Fruit fly (Drosophila melanogaster) whole organism, embryonic: ENCODE data around the gene CG10761.

ENCODE experiments used
- Aef1 ChIP-seq: fragments of 200-800 bp; sonication (Bioruptor generic); IDR thresholded peaks from 3 replicates; pipeline ENCODE4 v1.3.6; 2022; ENCODE audit warnings: missing biosample characterization, missing genetic modification characterization
- Awh ChIP-seq: fragments of 200-800 bp; sonication (Bioruptor generic); IDR thresholded peaks from 2 replicates; pipeline ENCODE4, ENCODE4 v1.3.6; 2022; ENCODE audit warnings: missing biosample characterization, missing genetic modification characterization
- B-H1 ChIP-seq: fragments of 200-800 bp; sonication (Bioruptor generic); IDR thresholded peaks from 3 replicates; pipeline ENCODE4 v1.3.6; 2022; ENCODE audit warnings: missing biosample characterization, missing genetic modification characterization
- CG10321 ChIP-seq: fragments of 200-800 bp; sonication (Bioruptor generic); IDR thresholded peaks from 2 replicates; pipeline ENCODE4 v1.3.6; 2022; ENCODE audit warnings: missing biosample characterization, missing genetic modification characterization
- CG11093 ChIP-seq: fragments of 200-800 bp; sonication (Bioruptor generic); IDR thresholded peaks from 3 replicates; pipeline ENCODE4 v1.3.6; 2022; ENCODE audit warnings: missing biosample characterization, missing genetic modification characterization
- CG11398 ChIP-seq: fragments of 200-800 bp; sonication (Bioruptor generic); optimal IDR thresholded peaks from 2 replicates; lab custom pipeline; 2016; ENCODE audit warnings: missing biosample characterization, missing genetic modification characterization
- CG12219 ChIP-seq: fragments of 200-800 bp; sonication (Bioruptor generic); optimal IDR thresholded peaks from 3 replicates; lab custom pipeline; 2018; ENCODE audit warnings: missing biosample characterization, mild to moderate bottlenecking, missing genetic modification characterization
- CG13775 ChIP-seq: fragments of 200-800 bp; sonication (Bioruptor generic); optimal IDR thresholded peaks from 3 replicates; lab custom pipeline; 2017; ENCODE audit warnings: missing biosample characterization, mild to moderate bottlenecking, missing genetic modification characterization
- CG14014 ChIP-seq: fragments of 200-800 bp; sonication (Bioruptor generic); IDR thresholded peaks from 2 replicates; pipeline ENCODE4 v1.3.6; 2022; ENCODE audit warnings: missing biosample characterization, missing genetic modification characterization
- CG14710 ChIP-seq: fragments of 200-800 bp; sonication (Bioruptor generic); optimal IDR thresholded peaks from 3 replicates; lab custom pipeline; 2019; ENCODE audit warnings: missing biosample characterization, mild to moderate bottlenecking, missing genetic modification characterization, moderate library complexity
- CG15073 ChIP-seq: fragments of 200-800 bp; sonication (Bioruptor generic); optimal IDR thresholded peaks from 2 replicates; lab custom pipeline; 2016; ENCODE audit warnings: missing biosample characterization, missing genetic modification characterization
- CG15479 ChIP-seq: fragments of 200-800 bp; sonication (Bioruptor generic); optimal IDR thresholded peaks from 3 replicates; lab custom pipeline; 2019; ENCODE audit warnings: missing biosample characterization, mild to moderate bottlenecking, missing genetic modification characterization, moderate library complexity
- CG17359 ChIP-seq: fragments of 200-800 bp; sonication (Bioruptor generic); optimal IDR thresholded peaks from 3 replicates; lab custom pipeline; 2018; ENCODE audit warnings: missing biosample characterization, mild to moderate bottlenecking, missing genetic modification characterization, moderate library complexity
- CG18619 ChIP-seq: fragments of 200-800 bp; sonication (Bioruptor generic); optimal IDR thresholded peaks from 3 replicates; lab custom pipeline; 2017; ENCODE audit warnings: missing biosample characterization, mild to moderate bottlenecking, missing genetic modification characterization
- CG2712 ChIP-seq: fragments of 200-800 bp; optimal IDR thresholded peaks from 3 replicates; lab custom pipeline; 2019; ENCODE audit warnings: missing biosample characterization, mild to moderate bottlenecking, missing genetic modification characterization, moderate library complexity
- CG31388 ChIP-seq: fragments of 200-800 bp; sonication (Bioruptor generic); optimal IDR thresholded peaks from 2 replicates; lab custom pipeline; 2016; ENCODE audit warnings: missing biosample characterization, missing genetic modification characterization
- CG3163 ChIP-seq: fragments of 200-800 bp; sonication (Bioruptor generic); optimal IDR thresholded peaks from 3 replicates; lab custom pipeline; 2016; ENCODE audit warnings: missing biosample characterization, missing genetic modification characterization
- CG34224 ChIP-seq: fragments of 200-800 bp; sonication (Bioruptor generic); IDR thresholded peaks from 3 replicates; pipeline ENCODE4 v1.3.6; 2022; ENCODE audit warnings: missing biosample characterization, missing genetic modification characterization; ENCODE audit not compliant: partially characterized antibody
- CG3995 ChIP-seq: fragments of 200-800 bp; sonication (Bioruptor generic); optimal IDR thresholded peaks from 3 replicates; lab custom pipeline; 2016; ENCODE audit warnings: missing biosample characterization, missing genetic modification characterization
- CG4617 ChIP-seq: fragments of 200-800 bp; sonication (Bioruptor generic); optimal IDR thresholded peaks from 3 replicates; lab custom pipeline; 2016; ENCODE audit warnings: missing biosample characterization, missing genetic modification characterization, borderline replicate concordance
- CG7786 ChIP-seq: fragments of 200-800 bp; sonication (Bioruptor generic); optimal IDR thresholded peaks from 2 replicates; lab custom pipeline; 2016; ENCODE audit warnings: missing biosample characterization, missing genetic modification characterization
- CG8089 ChIP-seq: fragments of 200-800 bp; sonication (Bioruptor generic); optimal IDR thresholded peaks from 3 replicates; lab custom pipeline; 2016; ENCODE audit warnings: missing biosample characterization, missing genetic modification characterization
- Fer2 ChIP-seq: fragments of 200-800 bp; sonication (Bioruptor generic); optimal IDR thresholded peaks from 2 replicates; lab custom pipeline; 2018; ENCODE audit warnings: missing biosample characterization, mild to moderate bottlenecking, missing genetic modification characterization, moderate library complexity
- Fer3 ChIP-seq: fragments of 200-800 bp; sonication (Bioruptor generic); optimal IDR thresholded peaks from 2 replicates; lab custom pipeline; 2018; ENCODE audit warnings: missing biosample characterization, mild to moderate bottlenecking, missing genetic modification characterization, moderate library complexity
- Hr51 ChIP-seq, 2 experiments: fragments of 200-800 bp; sonication (Bioruptor generic); optimal IDR thresholded peaks; 2 replicates in 1 of 2; 3 replicates in 1 of 2; lab custom pipeline; 2016 to 2018; ENCODE audit warnings: missing biosample characterization in 2 of 2, missing genetic modification characterization in 2 of 2, mild to moderate bottlenecking in 1 of 2, moderate library complexity in 1 of 2
- Med ChIP-seq: fragments of 200-800 bp; sonication (Bioruptor generic); peaks from one replicate; lab custom pipeline; 2016; ENCODE audit warnings: missing biosample characterization, missing genetic modification characterization, mild to moderate bottlenecking, inconsistent platforms, moderate library complexity
- Myb ChIP-seq: fragments of 200-800 bp; sonication (Bioruptor generic); optimal IDR thresholded peaks from 2 replicates; lab custom pipeline; 2016; ENCODE audit warnings: missing biosample characterization, missing genetic modification characterization
- NC2α ChIP-seq: fragments of 200-800 bp; sonication (Bioruptor generic); optimal IDR thresholded peaks from 2 replicates; lab custom pipeline; 2016; ENCODE audit warnings: missing biosample characterization, missing genetic modification characterization
- Ptx1 ChIP-seq: fragments of 200-800 bp; sonication (Bioruptor generic); IDR thresholded peaks from 2 replicates; pipeline ENCODE4 v1.3.6; 2022; ENCODE audit warnings: missing biosample characterization, missing genetic modification characterization
- Six4 ChIP-seq: fragments of 200-800 bp; sonication (Bioruptor generic); optimal IDR thresholded peaks from 2 replicates; lab custom pipeline; 2016; ENCODE audit warnings: missing biosample characterization, missing genetic modification characterization
- Sox102F ChIP-seq: fragments of 200-800 bp; sonication (Bioruptor generic); optimal IDR thresholded peaks from 2 replicates; lab custom pipeline; 2018; ENCODE audit warnings: missing biosample characterization, mild to moderate bottlenecking, missing genetic modification characterization, moderate library complexity
- Spps ChIP-seq: fragments of 200-800 bp; sonication (Bioruptor generic); optimal IDR thresholded peaks from 2 replicates; lab custom pipeline; 2018; ENCODE audit warnings: missing biosample characterization, mild to moderate bottlenecking, missing genetic modification characterization
- Stat92E ChIP-seq, 3 experiments: fragments of >200 bp in 2 of 3; fragments of 200-800 bp in 1 of 3; sonication (Bioruptor generic) in 1 of 3; optimal IDR thresholded peaks; 2 replicates each; lab custom pipeline; 2017 to 2019; ENCODE audit warnings: missing biosample characterization in 3 of 3, missing genetic modification characterization in 3 of 3, mild to moderate bottlenecking in 1 of 3, moderate library complexity in 1 of 3
- ase ChIP-seq: fragments of 200-800 bp; sonication (Bioruptor generic); IDR thresholded peaks from 3 replicates; pipeline ENCODE4 v1.3.6; 2022; ENCODE audit warnings: missing biosample characterization, missing genetic modification characterization
- ash1 ChIP-seq: fragments of 200-800 bp; sonication (Bioruptor generic); optimal IDR thresholded peaks from 2 replicates; lab custom pipeline; 2018; ENCODE audit warnings: missing biosample characterization, mild to moderate bottlenecking, missing genetic modification characterization
- az2 ChIP-seq: fragments of 200-800 bp; sonication (Bioruptor generic); optimal IDR thresholded peaks from 3 replicates; lab custom pipeline; 2016; ENCODE audit warnings: missing biosample characterization, missing genetic modification characterization
- cato ChIP-seq: fragments of 200-800 bp; sonication (Bioruptor generic); optimal IDR thresholded peaks from 2 replicates; lab custom pipeline; 2016; ENCODE audit warnings: missing biosample characterization, missing genetic modification characterization, borderline replicate concordance
- dati ChIP-seq: fragments of 200-800 bp; sonication (Bioruptor generic); IDR thresholded peaks from 2 replicates; pipeline ENCODE4 v1.3.6; 2022; ENCODE audit warnings: missing biosample characterization, missing genetic modification characterization
- eve ChIP-seq, 2 experiments: fragments of >200 bp; optimal IDR thresholded peaks; 2 replicates each; lab custom pipeline; 2017; ENCODE audit warnings: missing biosample characterization in 2 of 2, missing genetic modification characterization in 2 of 2
- fd96Cb ChIP-seq: fragments of 200-800 bp; sonication (Bioruptor generic); optimal IDR thresholded peaks from 2 replicates; lab custom pipeline; 2018; ENCODE audit warnings: missing biosample characterization, mild to moderate bottlenecking, missing genetic modification characterization, moderate library complexity
- h ChIP-seq: fragments of >200 bp; optimal IDR thresholded peaks from 2 replicates; lab custom pipeline; 2017
- inv ChIP-seq: fragments of 200-800 bp; sonication (Bioruptor generic); IDR thresholded peaks from 2 replicates; pipeline ENCODE4 v1.3.6; 2022; ENCODE audit warnings: missing biosample characterization, missing genetic modification characterization; ENCODE audit not compliant: partially characterized antibody
- mam ChIP-seq: fragments of 200-800 bp; sonication (Bioruptor generic); optimal IDR thresholded peaks from 3 replicates; lab custom pipeline; 2016; ENCODE audit warnings: missing biosample characterization, missing genetic modification characterization
- mld ChIP-seq: fragments of 200-800 bp; sonication (Bioruptor generic); IDR thresholded peaks from 3 replicates; pipeline ENCODE4 v1.3.6; 2022; ENCODE audit warnings: missing biosample characterization, missing genetic modification characterization; ENCODE audit not compliant: partially characterized antibody
- oc ChIP-seq: fragments of 200-800 bp; sonication (Bioruptor generic); optimal IDR thresholded peaks from 2 replicates; lab custom pipeline; 2018; ENCODE audit warnings: missing biosample characterization, mild to moderate bottlenecking, missing genetic modification characterization, moderate library complexity
- sqz ChIP-seq: fragments of 200-800 bp; sonication (Bioruptor generic); optimal IDR thresholded peaks from 3 replicates; lab custom pipeline; 2018; ENCODE audit warnings: missing biosample characterization, mild to moderate bottlenecking, missing genetic modification characterization
- tap ChIP-seq: fragments of 200-800 bp; optimal IDR thresholded peaks from 3 replicates; lab custom pipeline; 2019; ENCODE audit warnings: missing biosample characterization, mild to moderate bottlenecking, missing genetic modification characterization, moderate library complexity
- tgo ChIP-seq: fragments of 200-800 bp; sonication (Bioruptor generic); IDR thresholded peaks from 3 replicates; pipeline ENCODE4 v1.3.6; 2022; ENCODE audit warnings: missing biosample characterization, missing genetic modification characterization
- tin ChIP-seq: fragments of 200-800 bp; sonication (Bioruptor generic); optimal IDR thresholded peaks from 3 replicates; lab custom pipeline; 2016; ENCODE audit warnings: missing biosample characterization, missing genetic modification characterization
- wor ChIP-seq: fragments of 200-800 bp; sonication (Bioruptor generic); IDR thresholded peaks from 2 replicates; pipeline ENCODE4 v1.3.6; 2022; ENCODE audit warnings: missing biosample characterization, missing genetic modification characterization
- zf30C ChIP-seq: fragments of 200-800 bp; sonication (Bioruptor generic); optimal IDR thresholded peaks from 3 replicates; lab custom pipeline; 2018; ENCODE audit warnings: missing biosample characterization, mild to moderate bottlenecking, missing genetic modification characterization

The CG10761 gene

dm6 chrX:8143537-8143936 lies 19.1 kb downstream of the CG10761 start, which contains the start of gene CG17982 (continued):
- TF ChIP-seq wor (GFP tag; lab: Robert Waterston, UW) (peak; percentile 46), Sox102F (GFP tag; lab: Kevin White, UChicago) (peak; percentile 89), Ptx1 (GFP tag; lab: Robert Waterston, UW) (peak; percentile 82), CG12219 (peak; percentile 71), Myb (GFP tag; lab: Kevin White, UChicago) (peak; percentile 66), CG13775 (GFP tag; lab: Kevin White, UChicago) (peak; percentile 78), CG8089 (GFP tag; lab: Kevin White, UChicago) (peak; percentile 72), Fer3 (tag; lab: Kevin White, UChicago) (peak; percentile 88), Fer2 (peak; percentile 80), NC2α (GFP tag; lab: Kevin White, UChicago) (peak; percentile 72), B-H1 (GFP tag; lab: Robert Waterston, UW) (peak; percentile 67; the same call in 2 of the 3 replicates), ase (GFP tag; lab: Robert Waterston, UW) (peak; percentile 68; the same call in 2 of the 3 replicates), oc (tag; lab: Kevin White, UChicago) (no peak), Aef1 (GFP tag; lab: Robert Waterston, UW) (peak; percentile 66), mld (GFP tag; lab: Robert Waterston, UW) (no peak), CG10321 (GFP tag; lab: Robert Waterston, UW) (no peak), Med (GFP tag; lab: Kevin White, UChicago) (peak; percentile 98), mam (GFP tag; lab: Kevin White, UChicago) (peak; percentile 90), CG31388 (GFP tag; lab: Kevin White, UChicago) (no peak), CG2712 (tag; lab: Kevin White, UChicago) (peak; percentile 87), CG17359 (tag; lab: Kevin White, UChicago) (peak; percentile 92), zf30C (peak; percentile 7), CG3163 (peak; percentile 64), eve (GFP tag; optimal IDR thresholded peaks at IDR 0.05; lab: Kevin White, UChicago) (no peak), CG11398 (GFP tag; lab: Kevin White, UChicago) (peak; percentile 69), CG14710 (tag; lab: Kevin White, UChicago) (peak; percentile 83), CG34224 (GFP tag; lab: Robert Waterston, UW) (peak; percentile 52; the same call in 1 of the 3 replicates), fd96Cb (tag; lab: Kevin White, UChicago) (peak; percentile 81), ash1 (GFP tag; lab: Kevin White, UChicago) (peak; percentile 40), tgo (peak; percentile 83), Awh (peak; percentile 53; the same call in 1 of the 2 replicates), tap (peak; percentile 83), inv (no peak), tin (GFP tag; lab: Kevin White, UChicago) (peak; percentile 84), CG7786 (peak; percentile 87), CG15073 (peak; percentile 31), CG14014 (GFP tag; lab: Robert Waterston, UW) (peak; percentile 84), Stat92E (GFP tag; optimal IDR thresholded peaks at IDR 0.05; lab: Kevin White, UChicago) (no peak), CG18619 (GFP tag; lab: Kevin White, UChicago) (peak; percentile 77), h (no peak), cato (GFP tag; lab: Kevin White, UChicago) (peak; percentile 47), CG4617 (GFP tag; lab: Kevin White, UChicago) (peak; percentile 61), CG15479 (GFP tag; lab: Kevin White, UChicago) (no peak), CG3995 (peak; percentile 50), Spps (tag; lab: Kevin White, UChicago) (peak; percentile 63), Six4 (peak; percentile 82), CG11093 (GFP tag; lab: Robert Waterston, UW) (peak; percentile 44; the same call in 1 of the 3 replicates), az2 (GFP tag; lab: Kevin White, UChicago) (peak; percentile 84), dati (GFP tag; lab: Robert Waterston, UW) (peak; percentile 32; the same call in 1 of the 2 replicates), sqz (GFP tag; lab: Kevin White, UChicago) (peak; percentile 89), Hr51 (GFP tag; optimal IDR thresholded peaks at IDR 0.05; lab: Kevin White, UChicago) (peak; percentile 58 to 87)
